Worm (Caenorhabditis elegans) whole organism, L1 larva: Measurements from ENCODE around the gene sre-50.

Experiments
- C16A3.4 ChIP-seq: fragments of 150-350 bp; optimal IDR thresholded peaks from 2 replicates; lab custom pipeline; 2014; ENCODE audit warnings: missing biosample characterization, missing genetic modification characterization
- aha-1 ChIP-seq: fragments of 150-350 bp; optimal IDR thresholded peaks from 2 replicates; lab custom pipeline; 2014; ENCODE audit warnings: missing biosample characterization, missing genetic modification characterization
- ceh-63 ChIP-seq: fragments of 200-800 bp; sonication (Bioruptor generic); optimal IDR thresholded peaks from 2 replicates; lab custom pipeline; 2018; ENCODE audit warnings: mild to moderate bottlenecking, missing genetic modification characterization, missing compliant biosample characterization
- ceh-8 ChIP-seq: fragments of 200-800 bp; sonication (Bioruptor generic); optimal IDR thresholded peaks from 2 replicates; lab custom pipeline; 2018; ENCODE audit warnings: mild to moderate bottlenecking, missing genetic modification characterization, moderate library complexity, missing compliant biosample characterization
- ceh-82 ChIP-seq, 3 experiments: fragments of 150-350 bp in 1 of 3; sonication (generic microtip) in 2 of 3; optimal IDR thresholded peaks; 2 replicates each; lab custom pipeline; 2014 to 2017; ENCODE audit warnings: missing biosample characterization in 3 of 3, missing genetic modification characterization in 3 of 3
- dpl-1 ChIP-seq, 3 experiments: fragments of 150-350 bp in 2 of 3; sonication (generic microtip) in 1 of 3; optimal IDR thresholded peaks; 2 replicates each; lab custom pipeline; 2014 to 2017; ENCODE audit warnings: missing biosample characterization in 3 of 3, missing genetic modification characterization in 3 of 3, missing genetic modification reagents in 3 of 3
- dsc-1 ChIP-seq: sonication (generic microtip); optimal IDR thresholded peaks from 2 replicates; lab custom pipeline; 2016; ENCODE audit warnings: mild to moderate bottlenecking, missing genetic modification characterization, missing compliant biosample characterization
- efl-1 ChIP-seq, 4 experiments: fragments of 150-350 bp; optimal IDR thresholded peaks in 3 of 4; peaks in 1 of 4; 1 replicate in 1 of 4; 2 replicates in 3 of 4; lab custom pipeline; 2014; ENCODE audit warnings: missing biosample characterization in 2 of 4, missing genetic modification characterization in 2 of 4, missing genetic modification reagents in 2 of 4
- fkh-4 ChIP-seq: sonication (generic microtip); optimal IDR thresholded peaks from 2 replicates; lab custom pipeline; 2016; ENCODE audit warnings: missing compliant biosample characterization, missing genetic modification characterization, borderline replicate concordance
- isw-1 ChIP-seq: fragments of 200-800 bp; sonication (Bioruptor generic); IDR thresholded peaks from 2 replicates; pipeline ENCODE4 v1.3.6; 2022; ENCODE audit warnings: missing genetic modification characterization, missing compliant biosample characterization
- lin-14 ChIP-seq: fragments of 200-800 bp; sonication (Bioruptor generic); optimal IDR thresholded peaks from 2 replicates; lab custom pipeline; 2018; ENCODE audit warnings: mild to moderate bottlenecking, missing genetic modification characterization, moderate library complexity, missing compliant biosample characterization
- lin-15B ChIP-seq: fragments of 150-350 bp; sonication (generic microtip); optimal IDR thresholded peaks from 3 replicates; lab custom pipeline; 2014; ENCODE audit warnings: missing biosample characterization, missing genetic modification characterization
- lin-35 ChIP-seq, 2 experiments: fragments of 150-350 bp; optimal IDR thresholded peaks; 2 replicates each; lab custom pipeline; 2014; ENCODE audit warnings: missing biosample characterization in 2 of 2, missing genetic modification characterization in 2 of 2, missing genetic modification reagents in 2 of 2
- lsy-2 ChIP-seq, 2 experiments: fragments of 150-350 bp; optimal IDR thresholded peaks; 2 replicates each; lab custom pipeline; 2014; ENCODE audit warnings: missing biosample characterization in 2 of 2, missing genetic modification characterization in 2 of 2
- mab-9 ChIP-seq: fragments of 200-800 bp; sonication (Bioruptor generic); IDR thresholded peaks from 2 replicates; pipeline ENCODE4 v1.3.6; 2022; ENCODE audit warnings: missing genetic modification reagents, missing genetic modification characterization, missing compliant biosample characterization
- mdl-1 ChIP-seq, 2 experiments: fragments of 150-350 bp; optimal IDR thresholded peaks; 2 replicates each; lab custom pipeline; 2014 to 2017; ENCODE audit warnings: missing biosample characterization in 2 of 2, missing genetic modification characterization in 2 of 2, inconsistent platforms in 1 of 2
- mef-2 ChIP-seq: fragments of 150-350 bp; optimal IDR thresholded peaks from 2 replicates; lab custom pipeline; 2014; ENCODE audit warnings: missing biosample characterization, missing genetic modification characterization
- mep-1 ChIP-seq: fragments of 150-350 bp; optimal IDR thresholded peaks from 2 replicates; lab custom pipeline; 2014; ENCODE audit warnings: missing biosample characterization, missing genetic modification characterization
- nhr-12 ChIP-seq: sonication (generic microtip); optimal IDR thresholded peaks from 2 replicates; lab custom pipeline; 2017; ENCODE audit warnings: missing biosample characterization, missing genetic modification characterization
- nhr-20 ChIP-seq: sonication (generic microtip); optimal IDR thresholded peaks from 2 replicates; lab custom pipeline; 2016; ENCODE audit warnings: mild to moderate bottlenecking, missing genetic modification characterization, missing compliant biosample characterization
- nhr-71 ChIP-seq: sonication (generic microtip); optimal IDR thresholded peaks from 2 replicates; lab custom pipeline; 2016; ENCODE audit warnings: mild to moderate bottlenecking, missing genetic modification characterization, moderate library complexity, missing compliant biosample characterization
- nhr-85 ChIP-seq: sonication (generic microtip); peaks from one replicate; lab custom pipeline; 2016; ENCODE audit warnings: missing genetic modification characterization, inconsistent platforms, missing compliant biosample characterization
- nhr-90 ChIP-seq: sonication (generic microtip); optimal IDR thresholded peaks from 2 replicates; lab custom pipeline; 2016; ENCODE audit warnings: mild to moderate bottlenecking, missing genetic modification characterization, missing compliant biosample characterization; ENCODE audit not compliant: poor library complexity
- sox-4 ChIP-seq: sonication (generic microtip); optimal IDR thresholded peaks from 2 replicates; lab custom pipeline; 2016; ENCODE audit warnings: missing genetic modification characterization, missing compliant biosample characterization
- tlp-1 ChIP-seq: fragments of 150-350 bp; optimal IDR thresholded peaks from 2 replicates; lab custom pipeline; 2014; ENCODE audit warnings: missing biosample characterization, missing genetic modification characterization
- unc-62 ChIP-seq: fragments of 150-350 bp; optimal IDR thresholded peaks from 2 replicates; lab custom pipeline; 2014; ENCODE audit warnings: missing biosample characterization, missing genetic modification reagents, missing genetic modification characterization
- unc-86 ChIP-seq: sonication (generic microtip); optimal IDR thresholded peaks from 2 replicates; lab custom pipeline; 2016; ENCODE audit warnings: missing genetic modification characterization, missing compliant biosample characterization
- unc-98 ChIP-seq: fragments of 200-800 bp; sonication (Bioruptor generic); IDR thresholded peaks from 2 replicates; pipeline ENCODE4 v1.3.6; 2022; ENCODE audit warnings: missing genetic modification characterization, missing compliant biosample characterization
- zag-1 ChIP-seq: fragments of 150-350 bp; optimal IDR thresholded peaks from 2 replicates; lab custom pipeline; 2014; ENCODE audit warnings: missing biosample characterization, missing genetic modification characterization
- ztf-4 ChIP-seq: fragments of 150-350 bp; optimal IDR thresholded peaks from 2 replicates; lab custom pipeline; 2014; ENCODE audit warnings: missing biosample characterization, missing genetic modification characterization

sre-50 gene

DNA sequence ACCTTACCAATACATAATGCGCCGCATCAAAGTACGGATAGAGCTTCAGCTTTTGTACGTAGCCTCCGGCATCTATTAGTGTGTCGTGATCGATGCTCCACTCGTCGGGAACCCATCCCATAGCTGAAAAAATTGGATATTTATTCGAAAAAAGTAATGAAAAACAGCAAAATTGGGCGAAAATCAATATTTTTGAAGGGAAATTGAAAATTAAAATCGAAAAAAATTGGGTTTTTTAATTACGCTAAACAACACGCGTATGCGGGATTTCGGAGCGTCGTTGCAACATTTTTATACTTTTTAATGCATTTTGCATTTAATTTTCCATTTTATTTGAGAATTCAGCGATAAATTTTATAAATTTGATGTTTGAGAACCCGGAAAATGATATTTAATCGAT is 24.1 kb upstream of the sre-50 start, which contains the start of the genes tric-1B.2 and Y57A10A.29:
Gene tric-1B.2, minus strand, starts transcription at position 129 of the 400 bp plus-strand sequence.
Gene Y57A10A.29, plus strand, starts transcription at position 303 of the 400 bp plus-strand sequence.
- peak; percentile 10 to 13 for TF ChIP-seq efl-1 (optimal IDR thresholded peaks at IDR 0.05; lab: Kevin White, UChicago)
- peak; percentile 23 to 29 for TF ChIP-seq efl-1 (GFP tag; optimal IDR thresholded peaks at IDR 0.05 in 1 of 2; lab: Kevin White, UChicago)
- peak in 1 of 2 experiments; percentile 21 for TF ChIP-seq lin-35 (GFP tag; optimal IDR thresholded peaks at IDR 0.05; lab: Kevin White, UChicago)
- TF ChIP-seq mep-1 (tag; lab: Kevin White, UChicago) = no peak
- peak in 1 of 3 experiments; percentile 32 for TF ChIP-seq dpl-1 (GFP tag; optimal IDR thresholded peaks at IDR 0.05; lab: Kevin White, UChicago)
- peak in 1 of 2 experiments; percentile 37 for TF ChIP-seq lsy-2 (tag; optimal IDR thresholded peaks at IDR 0.05; lab: Kevin White, UChicago)

DNA sequence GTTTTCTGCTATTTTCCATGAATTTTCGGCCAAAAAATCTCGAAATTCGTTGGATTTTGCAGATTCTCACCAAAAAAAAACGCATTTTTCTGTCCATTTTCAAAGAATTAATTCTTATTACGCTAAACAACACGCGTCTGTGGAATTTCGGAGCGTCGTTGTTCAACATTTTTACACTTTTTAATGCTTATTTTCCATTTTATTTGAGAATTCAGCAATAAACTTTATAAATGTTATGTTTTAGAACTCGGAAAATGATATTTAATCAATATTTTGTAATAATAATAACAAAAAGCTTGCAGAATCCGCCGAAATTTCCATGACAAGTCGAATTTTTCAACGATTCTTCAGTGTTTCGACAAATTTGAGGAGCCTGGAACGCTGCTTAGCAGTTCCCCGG is 23.0 kb upstream of the sre-50 start, which contains the start of gene ife-5:
Gene ife-5, plus strand, starts transcription at position 301 of the 400 bp plus-strand sequence.
- TF ChIP-seq unc-62 (GFP tag; lab: Kevin White, UChicago) (no peak), nhr-20 (tag; lab: Kevin White, UChicago) (no peak), nhr-71 (tag; lab: Kevin White, UChicago) (no peak), nhr-85 (tag; lab: Kevin White, UChicago) (no peak)

- no peak for TF ChIP-seq isw-1 (GFP tag; lab: Robert Waterston, UW)
- peak in 1 of 2 experiments; percentile 59 for TF ChIP-seq efl-1 (optimal IDR thresholded peaks at IDR 0.05; lab: Kevin White, UChicago)
- no peak for TF ChIP-seq efl-1 (GFP tag; optimal IDR thresholded peaks at IDR 0.05 in 1 of 2; lab: Kevin White, UChicago)
- no peak for TF ChIP-seq C16A3.4 (tag; lab: Kevin White, UChicago)
- no peak for TF ChIP-seq fkh-4 (tag; lab: Kevin White, UChicago)
- TF ChIP-seq dsc-1 (tag; lab: Kevin White, UChicago) = no peak
- TF ChIP-seq ceh-82 (tag; optimal IDR thresholded peaks at IDR 0.05; lab: Kevin White, UChicago) = no peak
- no peak for TF ChIP-seq mef-2 (tag; lab: Kevin White, UChicago)
- TF ChIP-seq ztf-4 = no peak
- TF ChIP-seq dpl-1 (GFP tag; optimal IDR thresholded peaks at IDR 0.05; lab: Kevin White, UChicago) = peak in 1 of 3 experiments; percentile 20
- TF ChIP-seq ceh-8 (GFP tag; lab: Kevin White, UChicago) = no peak
Measured at ce11 chrII:12284045-12284444, 19.3 kb upstream of the sre-50 start.

ce11 chrII:12289085-12289484 is 14.2 kb upstream of the sre-50 start, which contains the start of gene Y57A10A.31:
Y57A10A.31 (plus strand) TSS chrII:12289385.
- TF ChIP-seq lin-14 (GFP tag; lab: Kevin White, UChicago) (no peak), efl-1 (optimal IDR thresholded peaks at IDR 0.05; lab: Kevin White, UChicago) (no peak), efl-1 (GFP tag; optimal IDR thresholded peaks at IDR 0.05 in 1 of 2; lab: Kevin White, UChicago) (peak in 1 of 2 experiments; percentile 41), ceh-63 (GFP tag; lab: Kevin White, UChicago) (no peak), zag-1 (no peak)

- no peak for TF ChIP-seq mab-9 (GFP tag; lab: Robert Waterston, UW)
- no peak for TF ChIP-seq dsc-1 (tag; lab: Kevin White, UChicago)
- TF ChIP-seq tlp-1 (tag; lab: Kevin White, UChicago) = no peak
- no peak for TF ChIP-seq mdl-1 (tag; optimal IDR thresholded peaks at IDR 0.05; lab: Kevin White, UChicago)
- peak; percentile 3 for TF ChIP-seq nhr-85 (tag; lab: Kevin White, UChicago)
- TF ChIP-seq efl-1 (optimal IDR thresholded peaks at IDR 0.05; lab: Kevin White, UChicago) = no peak
- peak in 1 of 2 experiments; percentile 55 for TF ChIP-seq efl-1 (GFP tag; optimal IDR thresholded peaks at IDR 0.05 in 1 of 2; lab: Kevin White, UChicago)
- TF ChIP-seq unc-98 (GFP tag; lab: Robert Waterston, UW) = no peak
- no peak for TF ChIP-seq unc-86 (tag; lab: Kevin White, UChicago)
- no peak for TF ChIP-seq lin-15B (tag; lab: Kevin White, UChicago)
- no peak for TF ChIP-seq nhr-12 (tag; lab: Kevin White, UChicago)
- TF ChIP-seq, all 84 proteins: peak for 2
Measured at ce11 chrII:12296591-12296990, 6.7 kb upstream of the sre-50 start.

- no peak for TF ChIP-seq sox-4
- no peak for TF ChIP-seq aha-1 (tag; lab: Kevin White, UChicago)
- no peak for TF ChIP-seq nhr-90 (tag; lab: Kevin White, UChicago)
- no peak for TF ChIP-seq nhr-85 (tag; lab: Kevin White, UChicago)
- TF ChIP-seq, all 84 proteins: peak for 0
Measured at ce11 chrII:12300680-12301079, 2.6 kb upstream of the sre-50 start.
